Worm (Caenorhabditis elegans): ENCODE data around the gene psme-3.

DNA sequence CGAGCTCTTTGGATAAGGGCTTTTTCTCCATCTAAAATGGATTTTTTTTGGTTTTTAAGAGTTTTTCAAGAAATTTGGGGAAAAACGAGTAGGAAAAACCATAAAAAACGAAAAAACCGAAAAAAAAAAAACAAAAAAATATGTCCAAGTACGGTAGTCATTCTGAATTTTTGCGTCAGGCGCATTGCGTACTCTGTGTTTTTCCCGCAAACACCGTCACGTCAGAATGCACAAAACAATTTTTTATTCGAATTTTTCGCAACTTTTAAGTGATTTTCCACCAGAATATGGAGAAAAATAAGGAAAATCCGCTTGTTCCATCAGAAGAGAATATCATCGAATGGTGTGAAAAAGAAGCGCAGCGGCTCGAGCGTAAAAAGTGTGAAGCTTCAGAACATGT lies 13.4 kb downstream of the psme-3 start, which contains the start of the genes Y66D12A.6 and ceh-92:
- TF ChIP-seq daf-12 (tag; optimal IDR thresholded peaks at IDR 0.05) (no peak), ama-1 (optimal IDR thresholded peaks at IDR 0.05) (no peak), ceh-82 (tag; optimal IDR thresholded peaks at IDR 0.05) (no peak)
